Fruit fly (Drosophila melanogaster): ENCODE results near the gene Arl6IP1.

Arl6IP1 gene

dm6 chr3R:16643591-16643990, at the start of gene Arl6IP1:
Arl6IP1 (plus strand) TSS chr3R:16643605.
- TF ChIP-seq noc (tag; optimal IDR thresholded peaks at IDR 0.05), result no peak

dm6 chr3R:16594056-16594858, 49.1 kb upstream of the Arl6IP1 start, which contains the start of gene CG14892:
CG14892 (plus strand) TSS chr3R:16594414.
- TF ChIP-seq noc (tag; optimal IDR thresholded peaks at IDR 0.05), result no peak

dm6 chr3R:16594961-16595360, 48.4 kb upstream of the Arl6IP1 start:
- TF ChIP-seq noc (tag; optimal IDR thresholded peaks at IDR 0.05), result no peak

- no peak for TF ChIP-seq noc (tag; optimal IDR thresholded peaks at IDR 0.05)
Observed at dm6 chr3R:16599647-16600046, 43.8 kb upstream of the Arl6IP1 start.

dm6 chr3R:16600735-16601134, 42.7 kb upstream of the Arl6IP1 start:
- no peak for TF ChIP-seq noc (tag; optimal IDR thresholded peaks at IDR 0.05)

- TF ChIP-seq noc (tag; optimal IDR thresholded peaks at IDR 0.05), result no peak
Observed at dm6 chr3R:16604715-16605114, 38.7 kb upstream of the Arl6IP1 start, which contains the start of gene CG10345. CG10345 (minus strand) TSS chr3R:16604861.

dm6 chr3R:16605929-16606328, 37.5 kb upstream of the Arl6IP1 start:
- no peak for TF ChIP-seq noc (tag; optimal IDR thresholded peaks at IDR 0.05)

- no peak for TF ChIP-seq noc (tag; optimal IDR thresholded peaks at IDR 0.05)
Observed at dm6 chr3R:16608920-16609319, 34.5 kb upstream of the Arl6IP1 start, which contains the start of gene NPF. NPF (plus strand) TSS chr3R:16609220.

dm6 chr3R:16611240-16611639, 32.2 kb upstream of the Arl6IP1 start:
- no peak for TF ChIP-seq noc (tag; optimal IDR thresholded peaks at IDR 0.05)

- no peak for TF ChIP-seq noc (tag; optimal IDR thresholded peaks at IDR 0.05)
Observed at dm6 chr3R:16613300-16613699, 30.1 kb upstream of the Arl6IP1 start, which contains the start of gene CG12783. CG12783 (minus strand) TSS chr3R:16613400.

- TF ChIP-seq noc (tag; optimal IDR thresholded peaks at IDR 0.05), result no peak
Observed at dm6 chr3R:16614241-16614640, 29.2 kb upstream of the Arl6IP1 start, which contains the start of gene CG10340. CG10340 (minus strand) TSS chr3R:16614391.

dm6 chr3R:16615009-16615408, 28.4 kb upstream of the Arl6IP1 start, which contains the start of gene CG17562:
CG17562 (plus strand) TSS chr3R:16615309.
- no peak for TF ChIP-seq noc (tag; optimal IDR thresholded peaks at IDR 0.05)

- no peak for TF ChIP-seq noc (tag; optimal IDR thresholded peaks at IDR 0.05)
Observed at dm6 chr3R:16617650-16618049, 25.8 kb upstream of the Arl6IP1 start, which contains the start of gene CG17560. CG17560 (plus strand) TSS chr3R:16617950.

dm6 chr3R:16620478-16620877, 22.9 kb upstream of the Arl6IP1 start, which contains the start of gene CG14893:
CG14893 (plus strand) TSS chr3R:16620778.
- TF ChIP-seq noc (tag; optimal IDR thresholded peaks at IDR 0.05), result no peak

dm6 chr3R:16624371-16624749, 19.0 kb upstream of the Arl6IP1 start, which contains the start of gene Ccdc114:
Ccdc114 (minus strand) TSS chr3R:16624717.
- no peak for TF ChIP-seq noc (tag; optimal IDR thresholded peaks at IDR 0.05)

dm6 chr3R:16624750-16625549, 18.5 kb upstream of the Arl6IP1 start, which contains the start of gene Fas1:
Fas1 (plus strand) TSS chr3R:16625238.
- TF ChIP-seq noc (tag; optimal IDR thresholded peaks at IDR 0.05), result no peak
